Fruit fly (Drosophila melanogaster) whole organism, wandering third instar larva: ENCODE results near the gene CG10616.

Experiments used
- Dfd ChIP-seq: fragments of >200 bp; optimal IDR thresholded peaks from 2 replicates; lab custom pipeline; 2017; ENCODE audit warnings: missing biosample characterization, missing genetic modification characterization
- GATAd ChIP-seq: sonication (Bioruptor generic); optimal IDR thresholded peaks from 2 replicates; lab custom pipeline; 2016; ENCODE audit warnings: missing biosample characterization, missing genetic modification characterization
- Rel ChIP-seq, 2 experiments: fragments of 200-800 bp; sonication (Bioruptor generic) in 1 of 2; optimal IDR thresholded peaks; 2 replicates in 1 of 2; 3 replicates in 1 of 2; lab custom pipeline; 2016 to 2019; ENCODE audit warnings: mild to moderate bottlenecking in 2 of 2, missing biosample characterization in 2 of 2, missing genetic modification characterization in 2 of 2, moderate library complexity in 1 of 2
- dmrt93B ChIP-seq: fragments of 200-800 bp; sonication (Bioruptor generic); optimal IDR thresholded peaks from 2 replicates; lab custom pipeline; 2018; ENCODE audit warnings: missing biosample characterization, mild to moderate bottlenecking, missing genetic modification characterization
- h ChIP-seq: fragments of 200-800 bp; sonication (Bioruptor generic); optimal IDR thresholded peaks from 3 replicates; lab custom pipeline; 2016; ENCODE audit warnings: missing biosample characterization, mild to moderate bottlenecking, missing genetic modification characterization
- rgr ChIP-seq: fragments of 200-800 bp; sonication (Bioruptor generic); optimal IDR thresholded peaks from 3 replicates; lab custom pipeline; 2016; ENCODE audit warnings: missing biosample characterization, mild to moderate bottlenecking, missing genetic modification characterization
- tai ChIP-seq: sonication (Bioruptor generic); optimal IDR thresholded peaks from 2 replicates; lab custom pipeline; 2016; ENCODE audit warnings: missing biosample characterization, missing genetic modification characterization
- usp ChIP-seq: fragments of >200 bp; optimal IDR thresholded peaks from 2 replicates; lab custom pipeline; 2017; ENCODE audit warnings: missing biosample characterization, missing genetic modification characterization

DNA sequence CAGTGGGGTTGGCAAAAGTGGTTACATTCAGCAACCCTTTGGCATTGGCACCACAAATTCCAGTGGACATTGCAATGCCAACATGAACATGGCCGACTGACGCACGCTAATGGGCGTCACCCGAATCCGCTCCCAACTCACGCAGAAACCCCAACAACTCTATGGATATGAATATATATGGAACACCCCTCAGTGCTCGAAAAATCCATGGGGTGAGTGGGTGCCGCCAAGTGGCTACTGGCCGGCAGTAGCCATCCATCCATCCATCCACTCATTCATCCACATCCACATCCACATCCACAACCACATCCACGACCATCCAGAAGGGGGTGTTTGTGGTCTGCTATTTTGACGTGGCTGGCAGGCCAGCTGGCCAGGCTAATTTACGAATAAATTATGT, 24.4 kb upstream of the CG10616 start:
- TF ChIP-seq Dfd (GFP tag; lab: Kevin White, UChicago) (no peak), GATAd (no peak), rgr (GFP tag; lab: Kevin White, UChicago) (no peak), dmrt93B (GFP tag; lab: Kevin White, UChicago) (no peak), usp (no peak), h (no peak), tai (GFP tag; lab: Kevin White, UChicago) (no peak), Rel (GFP tag; optimal IDR thresholded peaks at IDR 0.05; lab: Kevin White, UChicago) (no peak), Rel (tag; optimal IDR thresholded peaks at IDR 0.05; lab: Kevin White, UChicago) (no peak)
